Worm (Caenorhabditis elegans) whole organism, late embryonic: ENCODE results near the gene nemp-1.

ENCODE experiments used
- C08G9.2 ChIP-seq: sonication (generic microtip); optimal IDR thresholded peaks from 2 replicates; lab custom pipeline; 2016; ENCODE audit warnings: mild to moderate bottlenecking, missing genetic modification characterization, moderate library complexity, missing compliant biosample characterization
- F13H6.1 ChIP-seq: sonication (generic microtip); optimal IDR thresholded peaks from 2 replicates; lab custom pipeline; 2016; ENCODE audit warnings: missing genetic modification characterization, missing compliant biosample characterization
- ama-1 ChIP-seq: fragments of 150-350 bp; optimal IDR thresholded peaks from 2 replicates; lab custom pipeline; 2014
- fkh-10 ChIP-seq: fragments of 150-350 bp; optimal IDR thresholded peaks from 2 replicates; lab custom pipeline; 2014; ENCODE audit warnings: missing biosample characterization, missing genetic modification reagents, missing genetic modification characterization
- hlh-30 ChIP-seq: sonication (generic microtip); optimal IDR thresholded peaks from 2 replicates; lab custom pipeline; 2017; ENCODE audit warnings: antibody characterized with exemption, missing genetic modification characterization, missing compliant biosample characterization; ENCODE audit not compliant: insufficient read depth
- pag-3 ChIP-seq: sonication (generic microtip); optimal IDR thresholded peaks from 2 replicates; lab custom pipeline; 2016; ENCODE audit warnings: missing compliant biosample characterization, missing genetic modification characterization, borderline replicate concordance
- pqm-1 ChIP-seq: sonication (generic microtip); optimal IDR thresholded peaks from 2 replicates; lab custom pipeline; 2016; ENCODE audit warnings: missing genetic modification characterization, missing compliant biosample characterization
- sox-2 ChIP-seq: fragments of 200-800 bp; sonication (Bioruptor generic); IDR thresholded peaks from 2 replicates; pipeline ENCODE4 v1.3.6; 2022; ENCODE audit warnings: missing genetic modification reagents, missing genetic modification characterization, missing compliant biosample characterization
- sox-4 ChIP-seq: sonication (generic microtip); optimal IDR thresholded peaks from 2 replicates; lab custom pipeline; 2017; ENCODE audit warnings: mild to moderate bottlenecking, missing genetic modification characterization, inconsistent platforms, missing compliant biosample characterization
- zip-5 ChIP-seq: sonication (generic microtip); optimal IDR thresholded peaks from 2 replicates; lab custom pipeline; 2016; ENCODE audit warnings: missing genetic modification characterization, missing compliant biosample characterization

- no peak for TF ChIP-seq zip-5
- TF ChIP-seq pqm-1: no peak
- no peak for TF ChIP-seq sox-4 (tag; lab: Kevin White, UChicago)
- no peak for TF ChIP-seq C08G9.2 (tag; lab: Kevin White, UChicago)
- TF ChIP-seq fkh-10 (GFP tag; lab: Kevin White, UChicago): no peak
- no peak for TF ChIP-seq F13H6.1
- TF ChIP-seq sox-2 (GFP tag; lab: Robert Waterston, UW): no peak
- TF ChIP-seq ama-1 (lab: Kevin White, UChicago): no peak
- TF ChIP-seq hlh-30 (tag; lab: Kevin White, UChicago): no peak
- TF ChIP-seq pag-3 (tag; lab: Kevin White, UChicago): no peak
These were observed 3.0 kb downstream of the nemp-1 start, which contains the start of gene mat-3 for ce11 chrIII:475154-475553.
